Worm (Caenorhabditis elegans) whole organism, L4 larva: ENCODE results near the gene T21C12.8.

Experiments
- F49E8.2 ChIP-seq: sonication (generic microtip); optimal IDR thresholded peaks from 2 replicates; lab custom pipeline; 2016; ENCODE audit warnings: missing compliant biosample characterization, mild to moderate bottlenecking, missing genetic modification characterization, borderline replicate concordance
- R02D3.7 ChIP-seq: fragments of 150-350 bp; sonication (generic microtip); optimal IDR thresholded peaks from 3 replicates; lab custom pipeline; 2014; ENCODE audit warnings: missing biosample characterization, missing genetic modification characterization
- T26A8.4 ChIP-seq: fragments of 200-800 bp; sonication (Bioruptor generic); IDR thresholded peaks from 2 replicates; pipeline ENCODE4 v1.3.6; 2022; ENCODE audit warnings: missing genetic modification characterization, missing compliant biosample characterization
- ZK337.2 ChIP-seq: fragments of 200-800 bp; sonication (Bioruptor generic); IDR thresholded peaks from 2 replicates; pipeline ENCODE4 v1.3.6; 2022; ENCODE audit warnings: missing genetic modification reagents, missing genetic modification characterization, missing compliant biosample characterization
- aha-1 ChIP-seq: fragments of 150-350 bp; peaks from one replicate; lab custom pipeline; 2014; ENCODE audit warnings: missing biosample characterization, missing genetic modification characterization
- attf-4 ChIP-seq: sonication (generic microtip); optimal IDR thresholded peaks from 3 replicates; lab custom pipeline; 2017; ENCODE audit warnings: missing biosample characterization, missing genetic modification characterization
- ceh-28 ChIP-seq: fragments of 150-350 bp; optimal IDR thresholded peaks from 2 replicates; lab custom pipeline; 2014; ENCODE audit warnings: missing biosample characterization, missing genetic modification reagents, missing genetic modification characterization
- ceh-44 ChIP-seq: fragments of 200-800 bp; sonication (Bioruptor generic); IDR thresholded peaks from 2 replicates; pipeline ENCODE4 v1.3.6; 2022; ENCODE audit warnings: missing genetic modification reagents, missing genetic modification characterization, missing compliant biosample characterization
- daf-16 ChIP-seq, 3 experiments: sonication (generic microtip); optimal IDR thresholded peaks; 2 replicates each; lab custom pipeline; 2016 to 2017; ENCODE audit warnings: missing genetic modification characterization in 3 of 3, missing genetic modification reagents in 3 of 3, mild to moderate bottlenecking in 2 of 3, missing compliant biosample characterization in 2 of 3, missing biosample characterization in 1 of 3, moderate library complexity in 1 of 3
- dmd-6 ChIP-seq: fragments of 200-800 bp; sonication (Bioruptor generic); IDR thresholded peaks from 2 replicates; pipeline ENCODE4 v1.3.6; 2022; ENCODE audit warnings: missing genetic modification reagents, missing genetic modification characterization, missing compliant biosample characterization
- dmd-8 ChIP-seq: fragments of 200-800 bp; sonication (Bioruptor generic); IDR thresholded peaks from 2 replicates; pipeline ENCODE4 v1.3.6; 2022; ENCODE audit warnings: missing genetic modification characterization, missing compliant biosample characterization
- duxl-1 ChIP-seq: sonication (generic microtip); optimal IDR thresholded peaks from 2 replicates; lab custom pipeline; 2016; ENCODE audit warnings: mild to moderate bottlenecking, missing genetic modification characterization, moderate library complexity, missing compliant biosample characterization; ENCODE audit not compliant: poor library complexity
- dve-1 ChIP-seq: sonication (generic microtip); optimal IDR thresholded peaks from 2 replicates; lab custom pipeline; 2017; ENCODE audit warnings: antibody characterized with exemption, mild to moderate bottlenecking, missing genetic modification characterization, missing compliant biosample characterization; ENCODE audit not compliant: insufficient read depth
- egl-27 ChIP-seq: sonication (generic microtip); optimal IDR thresholded peaks from 3 replicates; lab custom pipeline; 2017; ENCODE audit warnings: missing biosample characterization, missing genetic modification reagents, missing genetic modification characterization
- hlh-11 ChIP-seq: fragments of 200-800 bp; sonication (Bioruptor generic); optimal IDR thresholded peaks from 2 replicates; lab custom pipeline; 2018; ENCODE audit warnings: mild to moderate bottlenecking, missing genetic modification characterization, missing compliant biosample characterization
- hlh-30 ChIP-seq: sonication (generic microtip); optimal IDR thresholded peaks from 2 replicates; lab custom pipeline; 2017; ENCODE audit warnings: antibody characterized with exemption, mild to moderate bottlenecking, missing genetic modification characterization, missing compliant biosample characterization; ENCODE audit not compliant: insufficient read depth
- lin-13 ChIP-seq: fragments of 150-350 bp; optimal IDR thresholded peaks from 2 replicates; lab custom pipeline; 2014; ENCODE audit warnings: missing biosample characterization, missing genetic modification reagents, missing genetic modification characterization
- lin-15B ChIP-seq: fragments of 150-350 bp; sonication (generic microtip); optimal IDR thresholded peaks from 3 replicates; lab custom pipeline; 2014; ENCODE audit warnings: missing biosample characterization, missing genetic modification characterization
- lin-29 ChIP-seq: fragments of 200-800 bp; sonication (Bioruptor generic); IDR thresholded peaks from 2 replicates; pipeline ENCODE4 v1.3.6; 2022; ENCODE audit warnings: missing genetic modification reagents, missing genetic modification characterization, missing compliant biosample characterization
- lsy-2 ChIP-seq, 2 experiments: fragments of 150-350 bp in 1 of 2; sonication (generic microtip) in 1 of 2; optimal IDR thresholded peaks; 2 replicates each; lab custom pipeline; 2014 to 2017; ENCODE audit warnings: missing biosample characterization in 2 of 2, missing genetic modification characterization in 2 of 2
- mdl-1 ChIP-seq, 2 experiments: fragments of 150-350 bp in 1 of 2; sonication (generic microtip) in 1 of 2; optimal IDR thresholded peaks; 2 replicates each; lab custom pipeline; 2014 to 2017; ENCODE audit warnings: missing biosample characterization in 2 of 2, missing genetic modification characterization in 2 of 2
- mep-1 ChIP-seq: fragments of 150-350 bp; sonication (generic microtip); optimal IDR thresholded peaks from 3 replicates; lab custom pipeline; 2014; ENCODE audit warnings: missing biosample characterization, missing genetic modification characterization
- mes-2 ChIP-seq: sonication (generic microtip); optimal IDR thresholded peaks from 2 replicates; lab custom pipeline; 2016; ENCODE audit warnings: missing genotype, mild to moderate bottlenecking, missing genetic modification characterization, missing compliant biosample characterization; ENCODE audit not compliant: poor library complexity, severe bottlenecking
- nhr-102 ChIP-seq: sonication (generic microtip); optimal IDR thresholded peaks from 2 replicates; lab custom pipeline; 2016; ENCODE audit warnings: mild to moderate bottlenecking, missing genetic modification characterization, moderate library complexity, missing compliant biosample characterization
- nhr-11 ChIP-seq: fragments of 150-350 bp; optimal IDR thresholded peaks from 2 replicates; lab custom pipeline; 2014; ENCODE audit warnings: missing biosample characterization, missing genetic modification characterization
- nhr-237 ChIP-seq: sonication (generic microtip); optimal IDR thresholded peaks from 2 replicates; lab custom pipeline; 2017; ENCODE audit warnings: missing biosample characterization, missing genetic modification characterization
- nhr-6 ChIP-seq: fragments of 150-350 bp; optimal IDR thresholded peaks from 2 replicates; lab custom pipeline; 2014; ENCODE audit warnings: missing biosample characterization, missing genetic modification characterization
- nhr-76 ChIP-seq: fragments of 150-350 bp; optimal IDR thresholded peaks from 2 replicates; lab custom pipeline; 2014; ENCODE audit warnings: missing biosample characterization, missing genetic modification characterization
- nhr-77 ChIP-seq: fragments of 150-350 bp; optimal IDR thresholded peaks from 2 replicates; lab custom pipeline; 2014; ENCODE audit warnings: missing biosample characterization, missing genetic modification characterization
- pha-4 ChIP-seq, 2 experiments: fragments of 150-350 bp in 1 of 2; fragments of 200-800 bp in 1 of 2; sonication (Bioruptor generic) in 1 of 2; IDR thresholded peaks in 1 of 2; optimal IDR thresholded peaks in 1 of 2; 2 replicates each; pipeline versions ENCODE4 v1.3.6 to Lab custom; 2014 to 2022; ENCODE audit warnings: missing genetic modification characterization in 2 of 2, missing genetic modification reagents in 2 of 2, missing biosample characterization in 1 of 2, missing compliant biosample characterization in 1 of 2
- rbr-2 ChIP-seq: sonication (generic microtip); optimal IDR thresholded peaks from 2 replicates; lab custom pipeline; 2016; ENCODE audit warnings: missing genotype, missing genetic modification characterization, missing compliant biosample characterization
- set-16 ChIP-seq: fragments of 200-800 bp; sonication (Bioruptor generic); IDR thresholded peaks from 2 replicates; pipeline ENCODE4 v1.3.6; 2022; ENCODE audit warnings: missing genetic modification reagents, missing genetic modification characterization, missing compliant biosample characterization
- skn-1 ChIP-seq: fragments of 150-350 bp; optimal IDR thresholded peaks from 2 replicates; lab custom pipeline; 2014; ENCODE audit warnings: missing biosample characterization, missing genetic modification characterization
- tra-1 ChIP-seq: fragments of 200-800 bp; sonication (Bioruptor generic); IDR thresholded peaks from 2 replicates; pipeline ENCODE4 v1.3.6; 2022; ENCODE audit warnings: missing genetic modification reagents, missing genetic modification characterization, missing compliant biosample characterization
- unc-130 ChIP-seq: sonication (generic microtip); optimal IDR thresholded peaks from 2 replicates; lab custom pipeline; 2016; ENCODE audit warnings: missing genetic modification reagents, missing genetic modification characterization, missing compliant biosample characterization
- unc-39 ChIP-seq: sonication (generic microtip); optimal IDR thresholded peaks from 2 replicates; lab custom pipeline; 2017; ENCODE audit warnings: missing biosample characterization, missing genetic modification characterization
- unc-62 ChIP-seq, 3 experiments: fragments of 150-350 bp in 1 of 3; sonication (generic microtip); optimal IDR thresholded peaks in 2 of 3; peaks in 1 of 3; 1 replicate in 1 of 3; 2 replicates in 2 of 3; lab custom pipeline; 2014 to 2017; ENCODE audit warnings: missing biosample characterization in 3 of 3, missing genetic modification characterization in 3 of 3, missing genetic modification reagents in 3 of 3, missing genotype in 1 of 3
- vab-7 ChIP-seq: fragments of 200-800 bp; sonication (Bioruptor generic); IDR thresholded peaks from 2 replicates; pipeline ENCODE4 v1.3.6; 2022; ENCODE audit warnings: missing genetic modification reagents, missing genetic modification characterization, missing compliant biosample characterization
- zfp-2 ChIP-seq: sonication (generic microtip); optimal IDR thresholded peaks from 2 replicates; lab custom pipeline; 2016; ENCODE audit warnings: mild to moderate bottlenecking, missing genetic modification characterization, missing compliant biosample characterization
- zip-2 ChIP-seq: fragments of 150-350 bp; optimal IDR thresholded peaks from 2 replicates; lab custom pipeline; 2014; ENCODE audit warnings: missing biosample characterization, missing genetic modification characterization
- ztf-11 ChIP-seq: fragments of 150-350 bp; optimal IDR thresholded peaks from 2 replicates; lab custom pipeline; 2014; ENCODE audit warnings: missing biosample characterization, missing genetic modification characterization
- ztf-7 ChIP-seq: fragments of 150-350 bp; optimal IDR thresholded peaks from 2 replicates; lab custom pipeline; 2014; ENCODE audit warnings: missing biosample characterization, missing genetic modification characterization

The T21C12.8 gene

DNA sequence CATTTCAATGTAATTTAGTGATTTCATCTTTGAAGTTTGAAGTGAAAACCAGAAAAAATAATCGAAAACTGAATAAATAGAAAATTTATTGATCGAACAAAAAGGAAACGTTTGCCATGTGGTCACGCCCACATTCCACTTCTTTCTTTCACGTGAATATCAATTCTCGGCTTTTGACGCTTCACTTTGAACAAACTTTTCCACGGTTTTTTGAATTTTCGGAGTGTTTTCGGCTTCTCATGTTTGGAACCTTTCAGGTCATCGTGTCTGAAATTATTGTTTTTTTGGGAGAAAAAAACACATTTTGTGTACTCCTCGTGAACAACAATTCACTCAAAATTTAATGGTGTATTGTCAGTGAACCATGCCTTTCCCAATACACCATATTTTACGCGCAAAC is at the start of gene T21C12.8:
Gene T21C12.8 (minus strand): TSS at position 101 of the 400 bp plus-strand sequence.
- TF ChIP-seq vab-7 (GFP tag; lab: Robert Waterston, UW) (no peak), zfp-2 (tag; lab: Kevin White, UChicago) (no peak), unc-62 (GFP tag; optimal IDR thresholded peaks at IDR 0.05 in 1 of 2; lab: Kevin White, UChicago) (no peak), unc-62 (tag; optimal IDR thresholded peaks at IDR 0.05; lab: Kevin White, UChicago) (no peak), dmd-8 (GFP tag; lab: Robert Waterston, UW) (no peak), dmd-6 (GFP tag; lab: Robert Waterston, UW) (no peak), tra-1 (GFP tag; lab: Robert Waterston, UW) (no peak), skn-1 (tag; lab: Kevin White, UChicago) (no peak), F49E8.2 (tag; lab: Kevin White, UChicago) (no peak), hlh-11 (tag; lab: Kevin White, UChicago) (no peak), nhr-102 (no peak), unc-39 (tag; lab: Kevin White, UChicago) (no peak), nhr-237 (no peak), egl-27 (no peak)

DNA sequence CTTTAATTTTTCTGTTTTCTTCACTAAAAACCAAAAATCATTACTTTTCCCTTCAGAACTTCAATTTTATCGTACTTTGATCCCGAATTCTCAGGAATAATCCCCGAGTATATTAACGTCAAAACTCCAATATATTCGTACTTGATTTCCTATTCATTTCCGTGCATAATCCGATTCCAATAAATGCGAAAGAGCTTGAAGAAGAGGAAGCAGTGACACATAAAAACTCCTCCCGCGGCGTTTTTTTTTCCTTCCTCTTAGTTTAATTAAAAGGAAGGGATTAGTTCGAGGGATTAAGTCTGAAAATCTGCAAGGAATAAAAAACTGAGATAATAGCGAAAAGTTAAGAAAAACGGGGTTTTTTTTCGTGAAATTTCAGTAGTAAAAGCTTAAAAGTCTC is 48.1 kb upstream of the T21C12.8 start:
- TF ChIP-seq ZK337.2 (GFP tag; lab: Robert Waterston, UW) (no peak), nhr-11 (tag; lab: Kevin White, UChicago) (peak; percentile 14)

DNA sequence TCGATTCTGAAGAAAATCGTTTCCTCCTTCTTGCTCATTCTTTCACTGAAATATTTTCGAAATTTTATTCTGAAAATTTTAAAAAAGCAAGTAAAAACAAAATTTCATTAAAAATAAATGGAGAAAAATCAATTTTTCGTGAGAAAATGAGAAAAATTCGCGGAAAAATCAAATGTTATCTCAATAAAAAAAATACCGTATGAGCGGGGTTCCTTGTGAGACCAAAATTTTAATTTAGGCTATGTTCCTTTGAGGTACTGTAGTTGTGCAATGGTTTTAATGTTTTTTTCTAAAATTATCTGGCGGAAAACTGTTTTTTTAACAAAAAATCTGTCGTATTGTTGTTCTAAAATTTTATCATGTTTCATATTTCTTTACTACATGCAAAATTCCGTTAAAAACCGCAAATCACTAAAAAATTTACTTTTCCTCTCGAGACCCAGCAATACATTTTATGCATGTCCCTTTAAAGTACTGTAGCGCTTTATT is 47.4 kb upstream of the T21C12.8 start, which contains the start of gene epg-6:
Gene epg-6 (minus strand): TSS at position 51 of the 489 bp plus-strand sequence.
- TF ChIP-seq zfp-2 (tag; lab: Kevin White, UChicago) (no peak), lsy-2 (tag; optimal IDR thresholded peaks at IDR 0.05; lab: Kevin White, UChicago) (peak in 1 of 2 experiments; percentile 28), F49E8.2 (tag; lab: Kevin White, UChicago) (peak; percentile 67), unc-130 (GFP tag; lab: Kevin White, UChicago) (peak; percentile 68), attf-4 (tag; lab: Kevin White, UChicago) (no peak)

DNA sequence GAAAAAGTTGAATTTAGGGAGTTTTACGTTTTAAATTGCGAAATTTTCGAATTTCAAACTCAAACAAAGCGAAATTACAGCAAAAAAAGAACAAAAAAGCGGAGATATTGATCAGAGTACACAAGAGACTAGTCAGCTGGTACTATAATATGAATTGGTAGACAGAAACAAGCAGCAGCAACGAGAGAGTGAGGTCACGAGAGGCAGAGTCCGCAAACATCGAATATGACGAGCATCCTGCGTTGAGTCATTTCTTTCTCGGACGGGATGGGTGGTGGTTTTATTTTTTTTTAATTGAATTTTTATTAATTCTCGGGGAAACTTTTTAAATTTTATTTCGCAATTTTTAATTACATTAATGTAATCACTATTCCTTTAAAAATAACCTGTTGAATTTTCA is 46.9 kb upstream of the T21C12.8 start:
- TF ChIP-seq set-16 (GFP tag; lab: Robert Waterston, UW) (no peak), aha-1 (tag; lab: Kevin White, UChicago) (peak; percentile 94), nhr-76 (tag; lab: Kevin White, UChicago) (no peak), lsy-2 (tag; optimal IDR thresholded peaks at IDR 0.05; lab: Kevin White, UChicago) (peak in 1 of 2 experiments; percentile 81), zfp-2 (tag; lab: Kevin White, UChicago) (no peak), rbr-2 (tag; lab: Kevin White, UChicago) (peak; percentile 54), daf-16 (GFP tag; optimal IDR thresholded peaks at IDR 0.05; lab: Kevin White, UChicago) (no peak), daf-16 (tag; optimal IDR thresholded peaks at IDR 0.05; lab: Kevin White, UChicago) (peak; percentile 70), mep-1 (tag; lab: Kevin White, UChicago) (peak; percentile 76), ztf-7 (tag; lab: Kevin White, UChicago) (peak; percentile 13), dmd-6 (GFP tag; lab: Robert Waterston, UW) (peak; percentile 52; the same call in 1 of the 2 replicates), nhr-6 (tag; lab: Kevin White, UChicago) (peak; percentile 84), nhr-11 (tag; lab: Kevin White, UChicago) (peak; percentile 40), zip-2 (no peak), mes-2 (tag; lab: Kevin White, UChicago) (peak; percentile 78), pha-4 (GFP tag; IDR thresholded peaks at IDR 0.05; lab: Robert Waterston, UW) (0 out of 2 replicates have a peak, but pooled peaks have one; percentile 52), pha-4 (tag; optimal IDR thresholded peaks at IDR 0.05; lab: Kevin White, UChicago) (peak; percentile 96), mdl-1 (tag; optimal IDR thresholded peaks at IDR 0.05; lab: Kevin White, UChicago) (peak in 1 of 2 experiments; percentile 50), duxl-1 (peak; percentile 31), ceh-44 (no peak), hlh-11 (tag; lab: Kevin White, UChicago) (peak; percentile 94), hlh-30 (peak; percentile 99), nhr-77 (peak; percentile 14), unc-39 (tag; lab: Kevin White, UChicago) (no peak), F49E8.2 (tag; lab: Kevin White, UChicago) (no peak), lin-15B (tag; lab: Kevin White, UChicago) (no peak), ztf-11 (no peak), dve-1 (tag; lab: Kevin White, UChicago) (peak; percentile 80), R02D3.7 (tag; lab: Kevin White, UChicago) (no peak), T26A8.4 (GFP tag; lab: Robert Waterston, UW) (peak; percentile 55; the same call in 1 of the 2 replicates), ceh-28 (no peak), lin-13 (peak; percentile 66), lin-29 (GFP tag; lab: Robert Waterston, UW) (no peak)
